Worm (Caenorhabditis elegans) whole organism, L4/young adult: ENCODE results near the gene trmt-10C.2.

ENCODE experiments used
- W03F9.2 ChIP-seq: fragments of 150-350 bp; optimal IDR thresholded peaks from 2 replicates; lab custom pipeline; 2014; ENCODE audit warnings: missing biosample characterization, missing genetic modification characterization
- dao-5 ChIP-seq: sonication (generic microtip); optimal IDR thresholded peaks from 2 replicates; lab custom pipeline; 2016; ENCODE audit warnings: missing genotype, missing genetic modification characterization, moderate library complexity, missing compliant biosample characterization
- him-1 ChIP-seq: sonication (generic microtip); optimal IDR thresholded peaks from 2 replicates; lab custom pipeline; 2016; ENCODE audit warnings: missing genotype, missing genetic modification reagents, missing genetic modification characterization, missing compliant biosample characterization

- TF ChIP-seq him-1, result no peak
- TF ChIP-seq dao-5, result no peak
- TF ChIP-seq W03F9.2, result no peak
Observed at ce11 chrIII:6310352-6310751, 35.7 kb upstream of the trmt-10C.2 start.
